Fruit fly (Drosophila melanogaster) whole organism, pupa: ENCODE measurements around the gene MED26.

Source experiments
- CG10348 ChIP-seq: fragments of 200-800 bp; sonication (Bioruptor generic); IDR thresholded peaks from 2 replicates; pipeline ENCODE4 v1.3.6; 2022; ENCODE audit warnings: missing biosample characterization, missing genetic modification characterization
- CG12605 ChIP-seq: fragments of 200-800 bp; sonication (Bioruptor generic); IDR thresholded peaks from 2 replicates; pipeline ENCODE4 v1.3.6; 2022; ENCODE audit warnings: missing biosample characterization, missing genetic modification characterization
- CG13204 ChIP-seq: fragments of 200-800 bp; sonication (Bioruptor generic); optimal IDR thresholded peaks from 2 replicates; lab custom pipeline; 2018; ENCODE audit warnings: missing biosample characterization, mild to moderate bottlenecking, missing genetic modification characterization, moderate library complexity
- CG14655 ChIP-seq: fragments of 200-800 bp; sonication (Bioruptor generic); optimal IDR thresholded peaks from 3 replicates; lab custom pipeline; 2017; ENCODE audit warnings: mild to moderate bottlenecking, missing biosample characterization, missing genetic modification reagents, missing genetic modification characterization
- CG15710 ChIP-seq: fragments of 200-800 bp; sonication (Bioruptor generic); optimal IDR thresholded peaks from 2 replicates; lab custom pipeline; 2018; ENCODE audit warnings: missing biosample characterization, mild to moderate bottlenecking, missing genetic modification characterization, moderate library complexity
- CG17806 ChIP-seq: fragments of 200-800 bp; sonication (Bioruptor generic); optimal IDR thresholded peaks from 2 replicates; lab custom pipeline; 2018; ENCODE audit warnings: missing biosample characterization, mild to moderate bottlenecking, missing genetic modification characterization, moderate library complexity
- CG32121 ChIP-seq: fragments of 200-800 bp; sonication (Bioruptor generic); IDR thresholded peaks from 2 replicates; pipeline ENCODE4 v1.3.6; 2022; ENCODE audit warnings: missing biosample characterization, missing genetic modification characterization
- CG34367 ChIP-seq: fragments of 200-800 bp; sonication (Bioruptor generic); optimal IDR thresholded peaks from 2 replicates; lab custom pipeline; 2018; ENCODE audit warnings: missing biosample characterization, mild to moderate bottlenecking, missing genetic modification characterization
- CG4496 ChIP-seq: fragments of 200-800 bp; sonication (Bioruptor generic); IDR thresholded peaks from 3 replicates; pipeline ENCODE4 v1.3.6; 2022; ENCODE audit warnings: missing biosample characterization, missing genetic modification characterization
- CG8159 ChIP-seq: fragments of 200-800 bp; sonication (Bioruptor generic); optimal IDR thresholded peaks from 3 replicates; lab custom pipeline; 2018; ENCODE audit warnings: missing biosample characterization, mild to moderate bottlenecking, missing genetic modification characterization, moderate library complexity
- CG8301 ChIP-seq: fragments of 200-800 bp; sonication (Bioruptor generic); optimal IDR thresholded peaks from 2 replicates; lab custom pipeline; 2018; ENCODE audit warnings: missing biosample characterization, mild to moderate bottlenecking, missing genetic modification characterization
- CG9948 ChIP-seq: fragments of 200-800 bp; sonication (Bioruptor generic); optimal IDR thresholded peaks from 2 replicates; lab custom pipeline; 2018; ENCODE audit warnings: missing biosample characterization, mild to moderate bottlenecking, missing genetic modification characterization, moderate library complexity
- D1 ChIP-seq: fragments of 200-800 bp; sonication (Bioruptor generic); optimal IDR thresholded peaks from 2 replicates; lab custom pipeline; 2018; ENCODE audit warnings: missing biosample characterization, mild to moderate bottlenecking, missing genetic modification characterization, moderate library complexity
- EcR ChIP-seq: fragments of 200-800 bp; sonication (Bioruptor generic); optimal IDR thresholded peaks from 3 replicates; lab custom pipeline; 2019; ENCODE audit warnings: missing biosample characterization, missing genetic modification characterization, mild to moderate bottlenecking, moderate library complexity, missing genetic modification reagents
- Ets98B ChIP-seq: fragments of 200-800 bp; sonication (Bioruptor generic); IDR thresholded peaks from 2 replicates; pipeline ENCODE4 v1.3.6; 2022; ENCODE audit warnings: missing biosample characterization, missing genetic modification characterization
- Pif1A ChIP-seq: fragments of 200-800 bp; sonication (Bioruptor generic); optimal IDR thresholded peaks from 3 replicates; lab custom pipeline; 2016; ENCODE audit warnings: missing biosample characterization, missing genetic modification characterization
- Pif1B ChIP-seq: fragments of 200-800 bp; sonication (Bioruptor generic); optimal IDR thresholded peaks from 3 replicates; lab custom pipeline; 2016; ENCODE audit warnings: missing biosample characterization, missing genetic modification characterization
- Snoo ChIP-seq: fragments of 200-800 bp; sonication (Bioruptor generic); optimal IDR thresholded peaks from 3 replicates; lab custom pipeline; 2017; ENCODE audit warnings: missing biosample characterization, mild to moderate bottlenecking, missing genetic modification characterization, inconsistent platforms
- fd96Ca ChIP-seq: fragments of 200-800 bp; sonication (Bioruptor generic); IDR thresholded peaks from 3 replicates; pipeline ENCODE4 v1.3.6; 2022; ENCODE audit warnings: missing biosample characterization, missing genetic modification characterization
- gl ChIP-seq: fragments of 200-800 bp; sonication (Bioruptor generic); optimal IDR thresholded peaks from 2 replicates; lab custom pipeline; 2018; ENCODE audit warnings: missing biosample characterization, mild to moderate bottlenecking, missing genetic modification characterization
- rn ChIP-seq: fragments of 200-800 bp; sonication (Bioruptor generic); IDR thresholded peaks from 2 replicates; pipeline ENCODE4 v1.3.6; 2022; ENCODE audit warnings: missing biosample characterization, missing genetic modification characterization

MED26 gene

DNA sequence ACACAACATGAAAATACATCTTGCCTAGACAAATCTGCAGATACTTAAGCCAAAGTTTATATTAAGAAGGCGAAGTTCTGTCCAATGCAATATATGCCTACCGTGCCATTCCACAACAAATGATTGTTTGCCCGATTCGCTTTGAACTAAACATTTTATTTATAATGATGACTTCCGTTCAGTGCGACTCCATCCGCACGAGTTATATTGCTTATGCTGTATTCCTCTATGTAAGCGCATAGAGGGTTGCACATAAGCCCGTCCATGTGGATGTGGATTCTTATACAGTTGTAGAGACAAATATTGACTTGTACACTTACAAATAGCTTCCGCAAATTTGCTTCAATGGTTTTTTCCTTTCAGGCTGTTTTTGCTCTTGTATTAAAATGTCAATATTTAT, 35.3 kb upstream of the MED26 start:
- TF ChIP-seq Pif1A (GFP tag; lab: Kevin White, UChicago) (no peak), CG12605 (GFP tag; lab: Robert Waterston, UW) (no peak), EcR (GFP tag; lab: Kevin White, UChicago) (no peak), CG15710 (tag; lab: Kevin White, UChicago) (no peak), Snoo (tag; lab: Kevin White, UChicago) (no peak), Pif1B (GFP tag; lab: Kevin White, UChicago) (no peak), CG8301 (tag; lab: Kevin White, UChicago) (no peak), CG9948 (no peak), gl (tag; lab: Kevin White, UChicago) (no peak)

- TF ChIP-seq CG12605 (GFP tag; lab: Robert Waterston, UW) (no peak), CG15710 (tag; lab: Kevin White, UChicago) (no peak), Ets98B (GFP tag; lab: Robert Waterston, UW) (no peak), Pif1B (GFP tag; lab: Kevin White, UChicago) (no peak), CG9948 (no peak), CG4496 (GFP tag; lab: Robert Waterston, UW) (no peak), CG8159 (tag; lab: Kevin White, UChicago) (no peak), CG14655 (GFP tag; lab: Kevin White, UChicago) (no peak), D1 (tag; lab: Kevin White, UChicago) (no peak), gl (tag; lab: Kevin White, UChicago) (no peak), CG8301 (tag; lab: Kevin White, UChicago) (no peak), CG34367 (tag; lab: Kevin White, UChicago) (no peak), Pif1A (GFP tag; lab: Kevin White, UChicago) (no peak), fd96Ca (no peak), CG10348 (no peak)
Measured at dm6 chr4:817799-818198, 29.0 kb upstream of the MED26 start.

dm6 chr4:816500-816899, 27.7 kb upstream of the MED26 start:
- TF ChIP-seq CG15710 (tag; lab: Kevin White, UChicago) (no peak), Snoo (tag; lab: Kevin White, UChicago) (no peak), CG4496 (GFP tag; lab: Robert Waterston, UW) (no peak), Ets98B (GFP tag; lab: Robert Waterston, UW) (no peak), CG8301 (tag; lab: Kevin White, UChicago) (no peak)
- TF ChIP-seq, all 21 proteins: peak for 0

dm6 chr4:810864-811263, 22.1 kb upstream of the MED26 start:
- no peak for TF ChIP-seq Ets98B (GFP tag; lab: Robert Waterston, UW)
- TF ChIP-seq CG10348: no peak
- TF ChIP-seq gl (tag; lab: Kevin White, UChicago): no peak
- TF ChIP-seq CG32121 (GFP tag; lab: Robert Waterston, UW): no peak
- TF ChIP-seq CG34367 (tag; lab: Kevin White, UChicago): no peak
- no peak for TF ChIP-seq rn
- no peak for TF ChIP-seq D1 (tag; lab: Kevin White, UChicago)
- no peak for TF ChIP-seq fd96Ca
- TF ChIP-seq CG8159 (tag; lab: Kevin White, UChicago): no peak
- TF ChIP-seq Pif1B (GFP tag; lab: Kevin White, UChicago): no peak
- TF ChIP-seq, all 21 proteins: peak for 0

dm6 chr4:807422-808391, 18.9 kb upstream of the MED26 start:
- TF ChIP-seq Snoo (tag; lab: Kevin White, UChicago): peak; percentile 41
- TF ChIP-seq CG15710 (tag; lab: Kevin White, UChicago): peak; percentile 72
- peak; percentile 52 for TF ChIP-seq D1 (tag; lab: Kevin White, UChicago)
- peak; percentile 60 for TF ChIP-seq Pif1B (GFP tag; lab: Kevin White, UChicago)
- TF ChIP-seq rn: no peak
- TF ChIP-seq CG8159 (tag; lab: Kevin White, UChicago): peak; percentile 67
- no peak for TF ChIP-seq CG10348
- no peak for TF ChIP-seq fd96Ca
- no peak for TF ChIP-seq CG32121 (GFP tag; lab: Robert Waterston, UW)
- peak; percentile 85 for TF ChIP-seq CG14655 (GFP tag; lab: Kevin White, UChicago)
- TF ChIP-seq CG8301 (tag; lab: Kevin White, UChicago): peak; percentile 74
- TF ChIP-seq CG4496 (GFP tag; lab: Robert Waterston, UW): no peak
- no peak for TF ChIP-seq gl (tag; lab: Kevin White, UChicago)
- TF ChIP-seq CG17806 (tag; lab: Kevin White, UChicago): peak; percentile 64
- no peak for TF ChIP-seq CG12605 (GFP tag; lab: Robert Waterston, UW)
- peak; percentile 62 for TF ChIP-seq CG34367 (tag; lab: Kevin White, UChicago)
- no peak for TF ChIP-seq EcR (GFP tag; lab: Kevin White, UChicago)
- TF ChIP-seq Pif1A (GFP tag; lab: Kevin White, UChicago): peak; percentile 82
- no peak for TF ChIP-seq CG13204 (GFP tag; lab: Kevin White, UChicago)
- peak; percentile 71 for TF ChIP-seq CG9948
- no peak for TF ChIP-seq Ets98B (GFP tag; lab: Robert Waterston, UW)
